Fruit fly (Drosophila melanogaster) whole organism, prepupa: ENCODE measurements around the gene Sema1a.

Experiments
- CG10631 ChIP-seq: fragments of 200-800 bp; sonication (Bioruptor generic); optimal IDR thresholded peaks from 2 replicates; lab custom pipeline; 2016; ENCODE audit warnings: missing biosample characterization, missing genetic modification characterization
- CG10669 ChIP-seq: fragments of 200-800 bp; sonication (Bioruptor generic); optimal IDR thresholded peaks from 3 replicates; lab custom pipeline; 2018; ENCODE audit warnings: missing biosample characterization, mild to moderate bottlenecking, missing genetic modification characterization, moderate library complexity
- CG11294 ChIP-seq: fragments of 200-800 bp; sonication (Bioruptor generic); IDR thresholded peaks from 2 replicates; pipeline ENCODE4 v1.3.6; 2022; ENCODE audit warnings: missing biosample characterization, missing genetic modification characterization
- CG11762 ChIP-seq: fragments of 200-800 bp; sonication (Bioruptor generic); optimal IDR thresholded peaks from 3 replicates; lab custom pipeline; 2016; ENCODE audit warnings: missing biosample characterization, missing genetic modification characterization; ENCODE audit not compliant: insufficient read depth
- CG11902 ChIP-seq: fragments of 200-800 bp; sonication (Bioruptor generic); optimal IDR thresholded peaks from 3 replicates; lab custom pipeline; 2016; ENCODE audit warnings: missing biosample characterization, missing genetic modification characterization
- CG15336 ChIP-seq: fragments of 200-800 bp; sonication (Bioruptor generic); IDR thresholded peaks from 2 replicates; pipeline ENCODE4 v1.3.6; 2022; ENCODE audit warnings: missing biosample characterization, missing genetic modification characterization
- CG1621 ChIP-seq: fragments of 200-800 bp; sonication (Bioruptor generic); optimal IDR thresholded peaks from 3 replicates; lab custom pipeline; 2018; ENCODE audit warnings: missing biosample characterization, mild to moderate bottlenecking, missing genetic modification characterization
- CG16779 ChIP-seq: fragments of 200-800 bp; sonication (Bioruptor generic); optimal IDR thresholded peaks from 3 replicates; lab custom pipeline; 2017; ENCODE audit warnings: missing biosample characterization, mild to moderate bottlenecking, missing genetic modification characterization
- CG3032 ChIP-seq: fragments of 200-800 bp; optimal IDR thresholded peaks from 2 replicates; lab custom pipeline; 2019; ENCODE audit warnings: missing biosample characterization, mild to moderate bottlenecking, missing genetic modification characterization, moderate library complexity
- CG31627 ChIP-seq: fragments of 200-800 bp; sonication (Bioruptor generic); optimal IDR thresholded peaks from 3 replicates; lab custom pipeline; 2016; ENCODE audit warnings: missing biosample characterization, missing genetic modification characterization
- CG32006 ChIP-seq: fragments of 200-800 bp; sonication (Bioruptor generic); optimal IDR thresholded peaks from 3 replicates; lab custom pipeline; 2017; ENCODE audit warnings: missing biosample characterization, mild to moderate bottlenecking, missing genetic modification characterization
- CG3919 ChIP-seq: fragments of 200-800 bp; sonication (Bioruptor generic); optimal IDR thresholded peaks from 3 replicates; lab custom pipeline; 2016; ENCODE audit warnings: missing biosample characterization, missing genetic modification characterization
- CG6276 ChIP-seq: fragments of 200-800 bp; sonication (Bioruptor generic); optimal IDR thresholded peaks from 2 replicates; lab custom pipeline; 2017; ENCODE audit warnings: missing biosample characterization, mild to moderate bottlenecking, missing genetic modification characterization
- CG6792 ChIP-seq: fragments of 200-800 bp; sonication (Bioruptor generic); optimal IDR thresholded peaks from 3 replicates; lab custom pipeline; 2016; ENCODE audit warnings: missing biosample characterization, missing genetic modification characterization
- CG6854 ChIP-seq: fragments of 200-800 bp; sonication (Bioruptor generic); optimal IDR thresholded peaks from 2 replicates; lab custom pipeline; 2017; ENCODE audit warnings: missing biosample characterization, mild to moderate bottlenecking, missing genetic modification characterization
- CG7368 ChIP-seq: fragments of 200-800 bp; sonication (Bioruptor generic); optimal IDR thresholded peaks from 3 replicates; lab custom pipeline; 2016; ENCODE audit warnings: missing biosample characterization, missing genetic modification characterization
- CG8119 ChIP-seq: fragments of 200-800 bp; sonication (Bioruptor generic); IDR thresholded peaks from 3 replicates; pipeline ENCODE4 v1.3.6; 2022; ENCODE audit warnings: missing biosample characterization, missing genetic modification characterization
- CG9139 ChIP-seq: fragments of 200-800 bp; sonication (Bioruptor generic); optimal IDR thresholded peaks from 3 replicates; lab custom pipeline; 2017; ENCODE audit warnings: missing biosample characterization, mild to moderate bottlenecking, missing genetic modification characterization
- Eip78C ChIP-seq: fragments of 200-800 bp; sonication (Bioruptor generic); peaks from one replicate; lab custom pipeline; 2016; ENCODE audit warnings: missing biosample characterization, missing genetic modification characterization
- Ets21C ChIP-seq: fragments of 200-800 bp; sonication (Bioruptor generic); optimal IDR thresholded peaks from 3 replicates; lab custom pipeline; 2016; ENCODE audit warnings: missing biosample characterization, missing genetic modification characterization
- Ets96B ChIP-seq: fragments of 200-800 bp; optimal IDR thresholded peaks from 2 replicates; lab custom pipeline; 2019; ENCODE audit warnings: missing biosample characterization, mild to moderate bottlenecking, missing genetic modification characterization, moderate library complexity
- Gug ChIP-seq: fragments of 200-800 bp; sonication (Bioruptor generic); IDR thresholded peaks from 2 replicates; pipeline ENCODE4 v1.3.6; 2022; ENCODE audit warnings: missing biosample characterization, missing genetic modification characterization
- Hr38 ChIP-seq: sonication (Bioruptor generic); optimal IDR thresholded peaks from 2 replicates; lab custom pipeline; 2016; ENCODE audit warnings: missing biosample characterization, missing genetic modification characterization
- Hr39 ChIP-seq: fragments of 200-800 bp; sonication (Bioruptor generic); optimal IDR thresholded peaks from 2 replicates; lab custom pipeline; 2016; ENCODE audit warnings: missing biosample characterization, missing genetic modification characterization
- Met ChIP-seq: fragments of 200-800 bp; sonication (Bioruptor generic); optimal IDR thresholded peaks from 3 replicates; lab custom pipeline; 2016; ENCODE audit warnings: missing biosample characterization, missing genetic modification characterization
- OdsH ChIP-seq: fragments of 200-800 bp; sonication (Bioruptor generic); optimal IDR thresholded peaks from 3 replicates; lab custom pipeline; 2016; ENCODE audit warnings: missing biosample characterization, missing genetic modification characterization
- Smox ChIP-seq: fragments of 200-800 bp; sonication (Bioruptor generic); optimal IDR thresholded peaks from 3 replicates; lab custom pipeline; 2016; ENCODE audit warnings: missing biosample characterization, missing genetic modification characterization
- Sox102F ChIP-seq: fragments of 200-800 bp; sonication (Bioruptor generic); optimal IDR thresholded peaks from 2 replicates; lab custom pipeline; 2016; ENCODE audit warnings: missing biosample characterization, mild to moderate bottlenecking, missing genetic modification characterization
- Sox14 ChIP-seq: fragments of 200-800 bp; sonication (Bioruptor generic); optimal IDR thresholded peaks from 3 replicates; lab custom pipeline; 2016; ENCODE audit warnings: missing biosample characterization, missing genetic modification characterization
- Sox15 ChIP-seq: fragments of 200-800 bp; sonication (Bioruptor generic); optimal IDR thresholded peaks from 3 replicates; lab custom pipeline; 2016; ENCODE audit warnings: missing biosample characterization, missing genetic modification characterization
- achi ChIP-seq: fragments of 200-800 bp; sonication (Bioruptor generic); optimal IDR thresholded peaks from 3 replicates; lab custom pipeline; 2016; ENCODE audit warnings: missing biosample characterization, missing genetic modification characterization
- cyc ChIP-seq: fragments of 200-800 bp; sonication (Bioruptor generic); optimal IDR thresholded peaks from 3 replicates; lab custom pipeline; 2016; ENCODE audit warnings: missing biosample characterization, missing genetic modification characterization
- esn ChIP-seq: fragments of 200-800 bp; sonication (Bioruptor generic); optimal IDR thresholded peaks from 2 replicates; lab custom pipeline; 2016; ENCODE audit warnings: missing biosample characterization, mild to moderate bottlenecking, missing genetic modification characterization, moderate library complexity
- fd59A ChIP-seq: fragments of 200-800 bp; sonication (Bioruptor generic); optimal IDR thresholded peaks from 2 replicates; lab custom pipeline; 2017; ENCODE audit warnings: missing biosample characterization, mild to moderate bottlenecking, missing genetic modification characterization, missing genetic modification reagents
- fd85E ChIP-seq: fragments of 200-800 bp; sonication (Bioruptor generic); optimal IDR thresholded peaks from 3 replicates; lab custom pipeline; 2016; ENCODE audit warnings: missing biosample characterization, missing genetic modification characterization
- fkh ChIP-seq: fragments of 200-800 bp; sonication (Bioruptor generic); optimal IDR thresholded peaks from 3 replicates; lab custom pipeline; 2017; ENCODE audit warnings: missing biosample characterization, mild to moderate bottlenecking, missing genetic modification characterization, moderate library complexity
- lz ChIP-seq: fragments of 200-800 bp; sonication (Bioruptor generic); optimal IDR thresholded peaks from 3 replicates; lab custom pipeline; 2016; ENCODE audit warnings: missing biosample characterization, missing genetic modification characterization
- net ChIP-seq: fragments of 200-800 bp; sonication (Bioruptor generic); optimal IDR thresholded peaks from 3 replicates; lab custom pipeline; 2016; ENCODE audit warnings: missing biosample characterization, missing genetic modification characterization
- pdm3 ChIP-seq: fragments of 200-800 bp; sonication (Bioruptor generic); optimal IDR thresholded peaks from 3 replicates; lab custom pipeline; 2016; ENCODE audit warnings: missing biosample characterization, missing genetic modification characterization
- spab ChIP-seq: fragments of 200-800 bp; sonication (Bioruptor generic); optimal IDR thresholded peaks from 2 replicates; lab custom pipeline; 2017; ENCODE audit warnings: missing biosample characterization, mild to moderate bottlenecking, missing genetic modification characterization, missing genetic modification reagents
- svp ChIP-seq: fragments of 200-800 bp; sonication (Bioruptor generic); peaks from one replicate; lab custom pipeline; 2016; ENCODE audit warnings: missing biosample characterization, missing genetic modification characterization
- topi ChIP-seq: fragments of 200-800 bp; sonication (Bioruptor generic); optimal IDR thresholded peaks from 3 replicates; lab custom pipeline; 2016; ENCODE audit warnings: missing biosample characterization, missing genetic modification characterization

The Sema1a gene

DNA sequence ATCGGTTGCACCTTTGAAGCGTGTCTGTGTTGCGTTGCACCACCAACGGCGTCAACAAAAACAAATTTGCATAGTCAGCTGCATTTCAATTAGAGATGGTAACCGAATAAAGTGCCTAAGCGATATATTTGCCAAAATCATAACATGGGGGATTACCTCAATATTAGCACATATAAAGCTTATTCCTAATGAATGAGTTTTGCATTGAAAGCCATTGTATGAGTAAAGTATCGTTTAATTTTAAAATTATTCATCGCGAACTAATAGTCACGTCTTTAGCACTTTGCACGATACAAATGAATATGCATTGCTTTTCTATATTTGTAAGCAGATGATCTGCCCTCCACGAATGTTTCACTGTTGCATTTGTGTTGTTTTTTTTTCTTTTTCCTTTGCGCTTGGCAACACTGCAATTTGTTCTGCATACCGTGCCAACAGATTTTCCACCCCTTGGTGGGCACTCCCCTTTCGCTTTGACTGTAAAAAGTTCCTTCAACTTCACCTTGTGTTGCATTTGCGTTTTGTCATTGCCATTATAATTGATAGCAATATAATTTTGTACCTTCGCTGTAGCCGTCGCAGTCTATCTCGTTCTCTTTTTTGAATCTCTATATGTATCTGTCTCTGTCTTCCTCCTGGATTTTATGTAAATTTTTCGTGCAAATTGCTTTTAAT lies 43.2 kb downstream of the Sema1a start (continued):
- TF ChIP-seq CG6792 (peak; percentile 46), cyc (peak; percentile 35), Sox14 (GFP tag; lab: Kevin White, UChicago) (peak; percentile 39), Sox15 (GFP tag; lab: Kevin White, UChicago) (no peak), CG10669 (GFP tag; lab: Kevin White, UChicago) (peak; percentile 45), CG6276 (peak; percentile 16), CG3032 (tag; lab: Kevin White, UChicago) (peak; percentile 57), CG11762 (GFP tag; lab: Kevin White, UChicago) (no peak), CG11294 (no peak), CG11902 (GFP tag; lab: Kevin White, UChicago) (no peak), net (GFP tag; lab: Kevin White, UChicago) (peak; percentile 47), achi (GFP tag; lab: Kevin White, UChicago) (peak; percentile 57)
- TF ChIP-seq, all 60 proteins: peak for 40

DNA sequence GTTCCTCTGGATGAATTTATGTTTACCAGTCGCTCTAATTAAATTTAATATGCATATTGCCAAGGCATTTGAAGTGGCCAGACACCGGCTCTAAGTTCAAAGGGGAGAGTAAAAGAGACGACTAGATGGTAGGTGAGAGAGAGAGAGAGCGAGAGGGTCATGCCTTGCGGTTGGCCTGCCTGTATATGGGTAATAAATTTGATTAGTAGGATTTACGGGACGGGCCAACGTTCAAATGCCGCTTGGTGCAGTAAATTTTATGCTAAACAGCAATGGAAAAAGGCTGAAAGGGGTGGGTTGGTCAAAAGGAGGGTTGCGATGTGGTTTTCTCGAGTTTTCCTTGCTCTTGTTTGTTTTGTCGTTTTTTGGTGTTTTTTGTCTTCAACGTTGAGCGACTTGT lies 46.0 kb downstream of the Sema1a start:
- TF ChIP-seq CG16779 (tag; lab: Kevin White, UChicago) (no peak), CG3919 (no peak), Ets96B (tag; lab: Kevin White, UChicago) (no peak), svp (GFP tag; lab: Kevin White, UChicago) (peak; percentile 67), Sox14 (GFP tag; lab: Kevin White, UChicago) (no peak), CG32006 (GFP tag; lab: Kevin White, UChicago) (no peak), CG1621 (tag; lab: Kevin White, UChicago) (no peak), fkh (GFP tag; lab: Kevin White, UChicago) (no peak)
- TF ChIP-seq, all 60 proteins: peak for 1

DNA sequence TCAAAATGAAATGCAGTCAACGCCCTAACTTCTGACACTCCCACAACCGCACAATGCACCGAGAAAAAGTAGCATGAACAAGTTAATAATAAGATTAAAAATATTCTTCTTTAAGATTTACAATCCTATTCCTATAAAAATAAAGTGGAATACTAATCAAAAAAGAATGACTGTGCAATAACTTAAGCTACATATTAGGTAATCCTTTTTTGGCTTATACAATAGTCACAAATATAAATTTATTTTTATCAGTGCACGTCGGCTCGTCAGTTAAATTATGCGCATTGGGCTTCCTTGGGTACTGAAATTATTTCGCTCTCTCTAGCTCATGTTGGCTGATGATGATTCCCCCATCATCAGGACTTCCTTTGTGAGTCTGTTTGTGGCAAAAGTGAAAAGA lies 46.8 kb downstream of the Sema1a start:
- peak; percentile 22 for TF ChIP-seq topi (GFP tag; lab: Kevin White, UChicago)
- TF ChIP-seq CG31627 (GFP tag; lab: Kevin White, UChicago), result peak; percentile 16
- peak; percentile 36 for TF ChIP-seq esn (GFP tag; lab: Kevin White, UChicago)
- peak; percentile 66 for TF ChIP-seq svp (GFP tag; lab: Kevin White, UChicago)
- TF ChIP-seq Met (GFP tag; lab: Kevin White, UChicago), result peak; percentile 37
- TF ChIP-seq Ets21C (GFP tag; lab: Kevin White, UChicago), result no peak
- TF ChIP-seq Sox15 (GFP tag; lab: Kevin White, UChicago), result no peak
- peak; percentile 53 for TF ChIP-seq Eip78C (GFP tag; lab: Kevin White, UChicago)
- no peak for TF ChIP-seq CG8119
- peak; percentile 18 for TF ChIP-seq CG32006 (GFP tag; lab: Kevin White, UChicago)
- peak; percentile 20 for TF ChIP-seq Smox (GFP tag; lab: Kevin White, UChicago)
- TF ChIP-seq CG3032 (tag; lab: Kevin White, UChicago), result peak; percentile 17
- peak; percentile 11 for TF ChIP-seq CG3919
- no peak for TF ChIP-seq pdm3 (GFP tag; lab: Kevin White, UChicago)
- TF ChIP-seq lz (GFP tag; lab: Kevin White, UChicago), result peak; percentile 0
- TF ChIP-seq Hr39 (GFP tag; lab: Kevin White, UChicago), result peak; percentile 12
- TF ChIP-seq OdsH (GFP tag; lab: Kevin White, UChicago), result peak; percentile 5
- no peak for TF ChIP-seq fd85E (GFP tag; lab: Kevin White, UChicago)
- TF ChIP-seq CG10669 (GFP tag; lab: Kevin White, UChicago), result peak; percentile 5
- TF ChIP-seq CG10631, result peak; percentile 27
- TF ChIP-seq, all 60 proteins: peak for 15

DNA sequence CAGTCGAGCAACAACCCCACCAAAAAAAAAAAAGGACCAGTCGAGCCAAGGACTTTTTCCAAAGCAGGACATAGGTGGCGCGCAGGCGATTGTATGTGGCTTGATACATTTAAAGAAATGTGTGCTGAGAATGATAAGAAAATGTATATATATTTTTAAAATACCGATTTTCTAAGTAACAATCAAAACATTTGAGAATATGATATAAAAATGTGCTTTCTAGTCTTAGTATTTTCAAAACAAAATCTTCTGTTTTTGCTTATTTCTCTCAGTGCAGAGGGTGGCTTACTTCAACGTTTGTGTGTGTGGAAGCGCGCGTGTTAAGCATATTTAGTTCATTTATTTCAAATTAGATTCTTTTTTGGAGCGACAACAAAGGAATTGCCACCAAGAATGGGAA lies 60.7 kb downstream of the Sema1a start:
- TF ChIP-seq CG7368 (no peak), CG32006 (GFP tag; lab: Kevin White, UChicago) (peak; percentile 1), CG3032 (tag; lab: Kevin White, UChicago) (no peak), CG11294 (no peak), CG31627 (GFP tag; lab: Kevin White, UChicago) (peak; percentile 15), svp (GFP tag; lab: Kevin White, UChicago) (peak; percentile 4), pdm3 (GFP tag; lab: Kevin White, UChicago) (peak; percentile 16), topi (GFP tag; lab: Kevin White, UChicago) (peak; percentile 16), CG1621 (tag; lab: Kevin White, UChicago) (no peak), CG6854 (no peak), Hr38 (GFP tag; lab: Kevin White, UChicago) (no peak), fd59A (GFP tag; lab: Kevin White, UChicago) (no peak), Sox102F (GFP tag; lab: Kevin White, UChicago) (peak; percentile 9), spab (GFP tag; lab: Kevin White, UChicago) (no peak), CG8119 (no peak), CG10669 (GFP tag; lab: Kevin White, UChicago) (no peak), achi (GFP tag; lab: Kevin White, UChicago) (no peak), CG10631 (peak; percentile 43), Hr39 (GFP tag; lab: Kevin White, UChicago) (no peak), CG9139 (no peak), cyc (peak; percentile 4), CG15336 (no peak), Ets96B (tag; lab: Kevin White, UChicago) (peak; percentile 17), Gug (GFP tag; lab: Robert Waterston, UW) (no peak)
